Worm (Caenorhabditis elegans) whole organism, late embryonic: Measurements from ENCODE around the gene Y71H2AM.1.
A peak's percentile ranks its signal among the peaks of the same experiment; 100 is the strongest.

Source experiments
- C08G9.2 ChIP-seq: sonication (generic microtip); optimal IDR thresholded peaks from 2 replicates; lab custom pipeline; 2016; ENCODE audit warnings: mild to moderate bottlenecking, missing genetic modification characterization, moderate library complexity, missing compliant biosample characterization
- C38D4.7 ChIP-seq: fragments of 200-800 bp; sonication (Bioruptor generic); optimal IDR thresholded peaks from 2 replicates; lab custom pipeline; 2018; ENCODE audit warnings: mild to moderate bottlenecking, missing genetic modification characterization, moderate library complexity, missing compliant biosample characterization
- K02D7.2 ChIP-seq: sonication (generic microtip); optimal IDR thresholded peaks from 2 replicates; lab custom pipeline; 2017; ENCODE audit warnings: mild to moderate bottlenecking, missing genetic modification characterization, missing compliant biosample characterization
- K09A11.1 ChIP-seq: sonication (generic microtip); optimal IDR thresholded peaks from 2 replicates; lab custom pipeline; 2017; ENCODE audit warnings: antibody characterized with exemption, mild to moderate bottlenecking, missing genetic modification characterization, missing compliant biosample characterization; ENCODE audit not compliant: insufficient read depth
- ahr-1 ChIP-seq: sonication (generic microtip); optimal IDR thresholded peaks from 2 replicates; lab custom pipeline; 2016; ENCODE audit warnings: missing genetic modification characterization, missing compliant biosample characterization
- ama-1 ChIP-seq: fragments of 150-350 bp; optimal IDR thresholded peaks from 2 replicates; lab custom pipeline; 2014
- ceh-14 ChIP-seq: sonication (generic microtip); optimal IDR thresholded peaks from 2 replicates; lab custom pipeline; 2016; ENCODE audit warnings: missing genotype, missing genetic modification characterization, missing compliant biosample characterization
- ceh-18 ChIP-seq: sonication (generic microtip); optimal IDR thresholded peaks from 2 replicates; lab custom pipeline; 2016; ENCODE audit warnings: missing genetic modification characterization, missing compliant biosample characterization
- ceh-19 ChIP-seq: fragments of 200-800 bp; sonication (Bioruptor generic); optimal IDR thresholded peaks from 2 replicates; lab custom pipeline; 2018; ENCODE audit warnings: mild to moderate bottlenecking, missing genetic modification characterization, missing compliant biosample characterization
- ceh-2 ChIP-seq: sonication (generic microtip); optimal IDR thresholded peaks from 2 replicates; lab custom pipeline; 2016; ENCODE audit warnings: missing genotype, missing genetic modification characterization, missing compliant biosample characterization
- ceh-22 ChIP-seq: sonication (generic microtip); optimal IDR thresholded peaks from 2 replicates; lab custom pipeline; 2017; ENCODE audit warnings: missing biosample characterization, missing genetic modification characterization
- ceh-30 ChIP-seq: fragments of 150-350 bp; optimal IDR thresholded peaks from 2 replicates; lab custom pipeline; 2014; ENCODE audit warnings: missing biosample characterization, missing genetic modification characterization
- ceh-45 ChIP-seq: fragments of 200-800 bp; sonication (Bioruptor generic); IDR thresholded peaks from 2 replicates; pipeline ENCODE4 v1.3.6; 2022; ENCODE audit warnings: missing genetic modification reagents, missing genetic modification characterization, missing compliant biosample characterization
- ceh-48 ChIP-seq: sonication (generic microtip); optimal IDR thresholded peaks from 2 replicates; lab custom pipeline; 2016; ENCODE audit warnings: missing genetic modification characterization, inconsistent platforms, missing compliant biosample characterization
- ceh-6 ChIP-seq: fragments of 200-800 bp; sonication (Bioruptor generic); optimal IDR thresholded peaks from 2 replicates; lab custom pipeline; 2018; ENCODE audit warnings: mild to moderate bottlenecking, missing genetic modification characterization, missing compliant biosample characterization
- ceh-9 ChIP-seq: sonication (generic microtip); optimal IDR thresholded peaks from 2 replicates; lab custom pipeline; 2016; ENCODE audit warnings: mild to moderate bottlenecking, missing genetic modification characterization, inconsistent platforms, missing compliant biosample characterization
- che-1 ChIP-seq: sonication (generic microtip); optimal IDR thresholded peaks from 2 replicates; lab custom pipeline; 2016; ENCODE audit warnings: mild to moderate bottlenecking, missing genetic modification characterization, missing compliant biosample characterization
- dmd-4 ChIP-seq: sonication (generic microtip); optimal IDR thresholded peaks from 2 replicates; lab custom pipeline; 2016; ENCODE audit warnings: borderline replicate concordance, missing genetic modification characterization, missing compliant biosample characterization
- dve-1 ChIP-seq: sonication (generic microtip); optimal IDR thresholded peaks from 2 replicates; lab custom pipeline; 2017; ENCODE audit warnings: antibody characterized with exemption, mild to moderate bottlenecking, missing genetic modification characterization, missing compliant biosample characterization
- elt-2 ChIP-seq: sonication (generic microtip); optimal IDR thresholded peaks from 2 replicates; lab custom pipeline; 2016; ENCODE audit warnings: missing genetic modification reagents, missing genetic modification characterization, missing compliant biosample characterization
- elt-4 ChIP-seq: sonication (generic microtip); optimal IDR thresholded peaks from 2 replicates; lab custom pipeline; 2016; ENCODE audit warnings: missing genetic modification characterization, missing compliant biosample characterization
- eyg-1 ChIP-seq: sonication (generic microtip); optimal IDR thresholded peaks from 2 replicates; lab custom pipeline; 2016; ENCODE audit warnings: missing genotype, missing genetic modification characterization, missing compliant biosample characterization
- fax-1 ChIP-seq: sonication (generic microtip); optimal IDR thresholded peaks from 2 replicates; lab custom pipeline; 2016; ENCODE audit warnings: missing genotype, missing genetic modification characterization, missing compliant biosample characterization
- fkh-10 ChIP-seq: fragments of 150-350 bp; optimal IDR thresholded peaks from 2 replicates; lab custom pipeline; 2014; ENCODE audit warnings: missing biosample characterization, missing genetic modification reagents, missing genetic modification characterization
- hlh-13 ChIP-seq: fragments of 200-800 bp; sonication (Bioruptor generic); optimal IDR thresholded peaks from 2 replicates; lab custom pipeline; 2018; ENCODE audit warnings: mild to moderate bottlenecking, missing genetic modification characterization, missing compliant biosample characterization
- hlh-15 ChIP-seq: sonication (generic microtip); optimal IDR thresholded peaks from 2 replicates; lab custom pipeline; 2016; ENCODE audit warnings: missing genetic modification characterization, missing compliant biosample characterization
- hlh-30 ChIP-seq: sonication (generic microtip); optimal IDR thresholded peaks from 2 replicates; lab custom pipeline; 2017; ENCODE audit warnings: antibody characterized with exemption, missing genetic modification characterization, missing compliant biosample characterization; ENCODE audit not compliant: insufficient read depth
- hlh-6 ChIP-seq: sonication (generic microtip); optimal IDR thresholded peaks from 2 replicates; lab custom pipeline; 2016; ENCODE audit warnings: missing genotype, missing genetic modification characterization, missing compliant biosample characterization
- madf-2 ChIP-seq: sonication (generic microtip); optimal IDR thresholded peaks from 2 replicates; lab custom pipeline; 2017; ENCODE audit warnings: missing genetic modification characterization, missing compliant biosample characterization
- mec-3 ChIP-seq: sonication (generic microtip); optimal IDR thresholded peaks from 2 replicates; lab custom pipeline; 2016; ENCODE audit warnings: borderline replicate concordance, missing genetic modification characterization, missing compliant biosample characterization
- nfya-1 ChIP-seq: sonication (generic microtip); optimal IDR thresholded peaks from 2 replicates; lab custom pipeline; 2017; ENCODE audit warnings: missing genetic modification characterization, mild to moderate bottlenecking, missing compliant biosample characterization, antibody characterized with exemption, moderate library complexity
- nhr-11 ChIP-seq: fragments of 150-350 bp; optimal IDR thresholded peaks from 2 replicates; lab custom pipeline; 2014; ENCODE audit warnings: missing biosample characterization, missing genetic modification characterization
- nhr-232 ChIP-seq: sonication (generic microtip); optimal IDR thresholded peaks from 2 replicates; lab custom pipeline; 2016; ENCODE audit warnings: missing genetic modification characterization, missing compliant biosample characterization
- odd-2 ChIP-seq: sonication (generic microtip); optimal IDR thresholded peaks from 2 replicates; lab custom pipeline; 2017; ENCODE audit warnings: antibody characterized with exemption, mild to moderate bottlenecking, missing genetic modification characterization, missing compliant biosample characterization
- pag-3 ChIP-seq: sonication (generic microtip); optimal IDR thresholded peaks from 2 replicates; lab custom pipeline; 2016; ENCODE audit warnings: missing compliant biosample characterization, missing genetic modification characterization, borderline replicate concordance
- pat-9 ChIP-seq: fragments of 200-800 bp; sonication (Bioruptor generic); optimal IDR thresholded peaks from 2 replicates; lab custom pipeline; 2018; ENCODE audit warnings: mild to moderate bottlenecking, missing genetic modification characterization, moderate library complexity, missing compliant biosample characterization
- pha-2 ChIP-seq: sonication (generic microtip); optimal IDR thresholded peaks from 2 replicates; lab custom pipeline; 2017; ENCODE audit warnings: mild to moderate bottlenecking, missing genetic modification characterization, missing compliant biosample characterization
- pha-4 ChIP-seq: fragments of 150-350 bp; optimal IDR thresholded peaks from 2 replicates; lab custom pipeline; 2018; ENCODE audit warnings: missing biosample characterization, missing genetic modification reagents, missing genetic modification characterization
- pqm-1 ChIP-seq: sonication (generic microtip); optimal IDR thresholded peaks from 2 replicates; lab custom pipeline; 2016; ENCODE audit warnings: missing genetic modification characterization, missing compliant biosample characterization
- ref-2 ChIP-seq: sonication (generic microtip); optimal IDR thresholded peaks from 2 replicates; lab custom pipeline; 2016; ENCODE audit warnings: missing genetic modification characterization, missing compliant biosample characterization
- rnt-1 ChIP-seq: sonication (generic microtip); optimal IDR thresholded peaks from 2 replicates; lab custom pipeline; 2016; ENCODE audit warnings: missing genetic modification characterization, missing compliant biosample characterization
- sox-2 ChIP-seq: fragments of 200-800 bp; sonication (Bioruptor generic); IDR thresholded peaks from 2 replicates; pipeline ENCODE4 v1.3.6; 2022; ENCODE audit warnings: missing genetic modification reagents, missing genetic modification characterization, missing compliant biosample characterization
- sox-4 ChIP-seq: sonication (generic microtip); optimal IDR thresholded peaks from 2 replicates; lab custom pipeline; 2017; ENCODE audit warnings: mild to moderate bottlenecking, missing genetic modification characterization, inconsistent platforms, missing compliant biosample characterization
- syd-9 ChIP-seq: sonication (generic microtip); optimal IDR thresholded peaks from 2 replicates; lab custom pipeline; 2016; ENCODE audit warnings: mild to moderate bottlenecking, missing genetic modification characterization, moderate library complexity, missing compliant biosample characterization
- tbx-7 ChIP-seq: sonication (generic microtip); optimal IDR thresholded peaks from 2 replicates; lab custom pipeline; 2016; ENCODE audit warnings: missing genotype, missing genetic modification characterization, missing compliant biosample characterization
- unc-86 ChIP-seq: sonication (generic microtip); optimal IDR thresholded peaks from 2 replicates; lab custom pipeline; 2016; ENCODE audit warnings: missing genetic modification characterization, missing compliant biosample characterization
- zip-5 ChIP-seq: sonication (generic microtip); optimal IDR thresholded peaks from 2 replicates; lab custom pipeline; 2016; ENCODE audit warnings: missing genetic modification characterization, missing compliant biosample characterization
- ztf-16 ChIP-seq: sonication (generic microtip); optimal IDR thresholded peaks from 2 replicates; lab custom pipeline; 2017; ENCODE audit warnings: missing genetic modification characterization, missing compliant biosample characterization

Y71H2AM.1 gene

ce11 chrIII:2785840-2786239 lies 41.0 kb upstream of the Y71H2AM.1 start, which contains the start of gene Y71H2AM.20 (continued):
- TF ChIP-seq nhr-232 (tag; lab: Kevin White, UChicago) (no peak), nhr-11 (tag; lab: Kevin White, UChicago) (no peak), ceh-2 (tag; lab: Kevin White, UChicago) (peak; percentile 51), pqm-1 (tag; lab: Kevin White, UChicago) (peak; percentile 19), odd-2 (tag; lab: Kevin White, UChicago) (no peak), ceh-45 (GFP tag; lab: Robert Waterston, UW) (no peak), syd-9 (tag; lab: Kevin White, UChicago) (peak; percentile 62), ztf-16 (tag; lab: Kevin White, UChicago) (peak; percentile 75), ceh-6 (GFP tag; lab: Kevin White, UChicago) (peak; percentile 19), ceh-19 (no peak), C38D4.7 (GFP tag; lab: Kevin White, UChicago) (no peak), sox-4 (tag; lab: Kevin White, UChicago) (no peak), che-1 (tag; lab: Kevin White, UChicago) (no peak), madf-2 (tag; lab: Kevin White, UChicago) (peak; percentile 53), pat-9 (peak; percentile 22), elt-4 (no peak), hlh-15 (tag; lab: Kevin White, UChicago) (no peak), ceh-22 (tag; lab: Kevin White, UChicago) (no peak), eyg-1 (tag; lab: Kevin White, UChicago) (no peak), ceh-48 (tag; lab: Kevin White, UChicago) (peak; percentile 93), hlh-13 (GFP tag; lab: Kevin White, UChicago) (no peak), K02D7.2 (no peak), sox-2 (GFP tag; lab: Robert Waterston, UW) (peak; percentile 66), dmd-4 (tag; lab: Kevin White, UChicago) (no peak), mec-3 (tag; lab: Kevin White, UChicago) (no peak), ceh-18 (tag; lab: Kevin White, UChicago) (peak; percentile 95), elt-2 (peak; percentile 72), ceh-14 (tag; lab: Kevin White, UChicago) (peak; percentile 81), tbx-7 (tag; lab: Kevin White, UChicago) (peak; percentile 40), ceh-9 (tag; lab: Kevin White, UChicago) (no peak), rnt-1 (tag; lab: Kevin White, UChicago) (peak; percentile 90), hlh-6 (tag; lab: Kevin White, UChicago) (no peak), pha-4 (tag; lab: Kevin White, UChicago) (no peak), nfya-1 (tag; lab: Kevin White, UChicago) (peak; percentile 95), C08G9.2 (tag; lab: Kevin White, UChicago) (peak; percentile 38), ama-1 (lab: Kevin White, UChicago) (no peak), fkh-10 (GFP tag; lab: Kevin White, UChicago) (peak; percentile 76), zip-5 (tag; lab: Kevin White, UChicago) (no peak), ceh-30 (tag; lab: Kevin White, UChicago) (peak; percentile 76), dve-1 (tag; lab: Kevin White, UChicago) (peak; percentile 69), K09A11.1 (tag; lab: Kevin White, UChicago) (peak; percentile 73), fax-1 (peak; percentile 17), ahr-1 (tag; lab: Kevin White, UChicago) (peak; percentile 8), pha-2 (tag; lab: Kevin White, UChicago) (no peak), ref-2 (tag; lab: Kevin White, UChicago) (peak; percentile 92), pag-3 (no peak), hlh-30 (peak; percentile 54), unc-86 (tag; lab: Kevin White, UChicago) (peak; percentile 77)
- TF ChIP-seq, all 69 proteins: peak for 36
